Fruit fly (Drosophila melanogaster) whole organism, prepupa: ENCODE results near the gene Cyp4d2.

Source experiments
- Blimp-1 ChIP-seq: fragments of 200-800 bp; sonication (Bioruptor generic); optimal IDR thresholded peaks from 3 replicates; lab custom pipeline; 2017; ENCODE audit warnings: missing biosample characterization, missing genetic modification characterization, mild to moderate bottlenecking, moderate library complexity, missing genetic modification reagents
- CG10631 ChIP-seq: fragments of 200-800 bp; sonication (Bioruptor generic); optimal IDR thresholded peaks from 2 replicates; lab custom pipeline; 2016; ENCODE audit warnings: missing biosample characterization, missing genetic modification characterization
- CG10669 ChIP-seq: fragments of 200-800 bp; sonication (Bioruptor generic); optimal IDR thresholded peaks from 3 replicates; lab custom pipeline; 2018; ENCODE audit warnings: missing biosample characterization, mild to moderate bottlenecking, missing genetic modification characterization, moderate library complexity
- CG11762 ChIP-seq: fragments of 200-800 bp; sonication (Bioruptor generic); optimal IDR thresholded peaks from 3 replicates; lab custom pipeline; 2016; ENCODE audit warnings: missing biosample characterization, missing genetic modification characterization; ENCODE audit not compliant: insufficient read depth
- CG11902 ChIP-seq: fragments of 200-800 bp; sonication (Bioruptor generic); optimal IDR thresholded peaks from 3 replicates; lab custom pipeline; 2016; ENCODE audit warnings: missing biosample characterization, missing genetic modification characterization
- CG15336 ChIP-seq: fragments of 200-800 bp; sonication (Bioruptor generic); IDR thresholded peaks from 2 replicates; pipeline ENCODE4 v1.3.6; 2022; ENCODE audit warnings: missing biosample characterization, missing genetic modification characterization
- CG1621 ChIP-seq: fragments of 200-800 bp; sonication (Bioruptor generic); optimal IDR thresholded peaks from 3 replicates; lab custom pipeline; 2018; ENCODE audit warnings: missing biosample characterization, mild to moderate bottlenecking, missing genetic modification characterization
- CG16779 ChIP-seq: fragments of 200-800 bp; sonication (Bioruptor generic); optimal IDR thresholded peaks from 3 replicates; lab custom pipeline; 2017; ENCODE audit warnings: missing biosample characterization, mild to moderate bottlenecking, missing genetic modification characterization
- CG3032 ChIP-seq: fragments of 200-800 bp; optimal IDR thresholded peaks from 2 replicates; lab custom pipeline; 2019; ENCODE audit warnings: missing biosample characterization, mild to moderate bottlenecking, missing genetic modification characterization, moderate library complexity
- CG31627 ChIP-seq: fragments of 200-800 bp; sonication (Bioruptor generic); optimal IDR thresholded peaks from 3 replicates; lab custom pipeline; 2016; ENCODE audit warnings: missing biosample characterization, missing genetic modification characterization
- CG32006 ChIP-seq: fragments of 200-800 bp; sonication (Bioruptor generic); optimal IDR thresholded peaks from 3 replicates; lab custom pipeline; 2017; ENCODE audit warnings: missing biosample characterization, mild to moderate bottlenecking, missing genetic modification characterization
- CG4318 ChIP-seq: fragments of 200-800 bp; sonication (Bioruptor generic); optimal IDR thresholded peaks from 3 replicates; lab custom pipeline; 2017; ENCODE audit warnings: missing biosample characterization, mild to moderate bottlenecking, missing genetic modification characterization
- CG6163 ChIP-seq: fragments of 200-800 bp; sonication (Bioruptor generic); IDR thresholded peaks from 3 replicates; pipeline ENCODE4 v1.3.6; 2022; ENCODE audit warnings: missing biosample characterization, missing genetic modification characterization
- CG6276 ChIP-seq: fragments of 200-800 bp; sonication (Bioruptor generic); optimal IDR thresholded peaks from 2 replicates; lab custom pipeline; 2017; ENCODE audit warnings: missing biosample characterization, mild to moderate bottlenecking, missing genetic modification characterization
- CG6808 ChIP-seq: fragments of 200-800 bp; sonication (Bioruptor generic); optimal IDR thresholded peaks from 3 replicates; lab custom pipeline; 2017; ENCODE audit warnings: missing biosample characterization, missing genetic modification characterization, mild to moderate bottlenecking, moderate library complexity, missing genetic modification reagents
- CG7368 ChIP-seq: fragments of 200-800 bp; sonication (Bioruptor generic); optimal IDR thresholded peaks from 3 replicates; lab custom pipeline; 2016; ENCODE audit warnings: missing biosample characterization, missing genetic modification characterization
- CG8119 ChIP-seq: fragments of 200-800 bp; sonication (Bioruptor generic); IDR thresholded peaks from 3 replicates; pipeline ENCODE4 v1.3.6; 2022; ENCODE audit warnings: missing biosample characterization, missing genetic modification characterization
- CG8319 ChIP-seq: fragments of 200-800 bp; sonication (Bioruptor generic); optimal IDR thresholded peaks from 3 replicates; lab custom pipeline; 2016; ENCODE audit warnings: missing biosample characterization, missing genetic modification characterization
- CG8632 ChIP-seq: fragments of 200-800 bp; sonication (Bioruptor generic); optimal IDR thresholded peaks from 3 replicates; lab custom pipeline; 2016; ENCODE audit warnings: missing biosample characterization, missing genetic modification characterization
- CG9139 ChIP-seq: fragments of 200-800 bp; sonication (Bioruptor generic); optimal IDR thresholded peaks from 3 replicates; lab custom pipeline; 2017; ENCODE audit warnings: missing biosample characterization, mild to moderate bottlenecking, missing genetic modification characterization
- Eip75B ChIP-seq: fragments of 200-800 bp; sonication (Bioruptor generic); optimal IDR thresholded peaks from 3 replicates; lab custom pipeline; 2016; ENCODE audit warnings: missing biosample characterization, missing genetic modification characterization
- Eip78C ChIP-seq: fragments of 200-800 bp; sonication (Bioruptor generic); peaks from one replicate; lab custom pipeline; 2016; ENCODE audit warnings: missing biosample characterization, missing genetic modification characterization
- Eip93F ChIP-seq: fragments of 200-800 bp; sonication (Bioruptor generic); optimal IDR thresholded peaks from 2 replicates; lab custom pipeline; 2016; ENCODE audit warnings: missing biosample characterization, mild to moderate bottlenecking, missing genetic modification characterization
- Ets21C ChIP-seq: fragments of 200-800 bp; sonication (Bioruptor generic); optimal IDR thresholded peaks from 3 replicates; lab custom pipeline; 2016; ENCODE audit warnings: missing biosample characterization, missing genetic modification characterization
- Ets96B ChIP-seq: fragments of 200-800 bp; optimal IDR thresholded peaks from 2 replicates; lab custom pipeline; 2019; ENCODE audit warnings: missing biosample characterization, mild to moderate bottlenecking, missing genetic modification characterization, moderate library complexity
- Gug ChIP-seq: fragments of 200-800 bp; sonication (Bioruptor generic); IDR thresholded peaks from 2 replicates; pipeline ENCODE4 v1.3.6; 2022; ENCODE audit warnings: missing biosample characterization, missing genetic modification characterization
- Hr39 ChIP-seq: fragments of 200-800 bp; sonication (Bioruptor generic); optimal IDR thresholded peaks from 2 replicates; lab custom pipeline; 2016; ENCODE audit warnings: missing biosample characterization, missing genetic modification characterization
- Hr4 ChIP-seq: fragments of 200-800 bp; sonication (Bioruptor generic); optimal IDR thresholded peaks from 3 replicates; lab custom pipeline; 2016; ENCODE audit warnings: missing biosample characterization, missing genetic modification characterization
- Lpt ChIP-seq: fragments of 200-800 bp; sonication (Bioruptor generic); optimal IDR thresholded peaks from 3 replicates; lab custom pipeline; 2016; ENCODE audit warnings: missing biosample characterization, missing genetic modification characterization
- Met ChIP-seq: fragments of 200-800 bp; sonication (Bioruptor generic); optimal IDR thresholded peaks from 3 replicates; lab custom pipeline; 2016; ENCODE audit warnings: missing biosample characterization, missing genetic modification characterization
- OdsH ChIP-seq: fragments of 200-800 bp; sonication (Bioruptor generic); optimal IDR thresholded peaks from 3 replicates; lab custom pipeline; 2016; ENCODE audit warnings: missing biosample characterization, missing genetic modification characterization
- Smox ChIP-seq: fragments of 200-800 bp; sonication (Bioruptor generic); optimal IDR thresholded peaks from 3 replicates; lab custom pipeline; 2016; ENCODE audit warnings: missing biosample characterization, missing genetic modification characterization
- Sox14 ChIP-seq: fragments of 200-800 bp; sonication (Bioruptor generic); optimal IDR thresholded peaks from 3 replicates; lab custom pipeline; 2016; ENCODE audit warnings: missing biosample characterization, missing genetic modification characterization
- Sox15 ChIP-seq: fragments of 200-800 bp; sonication (Bioruptor generic); optimal IDR thresholded peaks from 3 replicates; lab custom pipeline; 2016; ENCODE audit warnings: missing biosample characterization, missing genetic modification characterization
- acj6 ChIP-seq: fragments of 200-800 bp; sonication (Bioruptor generic); optimal IDR thresholded peaks from 3 replicates; lab custom pipeline; 2016; ENCODE audit warnings: missing biosample characterization, missing genetic modification characterization
- dac ChIP-seq: fragments of 200-800 bp; sonication (Bioruptor generic); optimal IDR thresholded peaks from 2 replicates; lab custom pipeline; 2017; ENCODE audit warnings: missing biosample characterization, mild to moderate bottlenecking, missing genetic modification characterization
- eg ChIP-seq: fragments of 200-800 bp; sonication (Bioruptor generic); IDR thresholded peaks from 3 replicates; pipeline ENCODE4 v1.3.6; 2022; ENCODE audit warnings: missing biosample characterization, missing genetic modification characterization
- fd85E ChIP-seq: fragments of 200-800 bp; sonication (Bioruptor generic); optimal IDR thresholded peaks from 3 replicates; lab custom pipeline; 2016; ENCODE audit warnings: missing biosample characterization, missing genetic modification characterization
- fkh ChIP-seq: fragments of 200-800 bp; sonication (Bioruptor generic); optimal IDR thresholded peaks from 3 replicates; lab custom pipeline; 2017; ENCODE audit warnings: missing biosample characterization, mild to moderate bottlenecking, missing genetic modification characterization, moderate library complexity
- salr ChIP-seq, 2 experiments: fragments of 200-800 bp; sonication (Bioruptor generic); optimal IDR thresholded peaks; 3 replicates each; lab custom pipeline; 2016 to 2018; ENCODE audit warnings: missing biosample characterization in 2 of 2, missing genetic modification characterization in 2 of 2, mild to moderate bottlenecking in 1 of 2
- spab ChIP-seq: fragments of 200-800 bp; sonication (Bioruptor generic); optimal IDR thresholded peaks from 2 replicates; lab custom pipeline; 2017; ENCODE audit warnings: missing biosample characterization, mild to moderate bottlenecking, missing genetic modification characterization, missing genetic modification reagents
- ss ChIP-seq, 2 experiments: fragments of 200-800 bp; sonication (Bioruptor generic); optimal IDR thresholded peaks; 2 replicates in 1 of 2; 3 replicates in 1 of 2; lab custom pipeline; 2017 to 2018; ENCODE audit warnings: mild to moderate bottlenecking in 2 of 2, missing biosample characterization in 2 of 2, missing genetic modification characterization in 2 of 2, moderate library complexity in 1 of 2
- svp ChIP-seq: fragments of 200-800 bp; sonication (Bioruptor generic); peaks from one replicate; lab custom pipeline; 2016; ENCODE audit warnings: missing biosample characterization, missing genetic modification characterization
- topi ChIP-seq: fragments of 200-800 bp; sonication (Bioruptor generic); optimal IDR thresholded peaks from 3 replicates; lab custom pipeline; 2016; ENCODE audit warnings: missing biosample characterization, missing genetic modification characterization
- vri ChIP-seq: fragments of 200-800 bp; sonication (Bioruptor generic); optimal IDR thresholded peaks from 3 replicates; lab custom pipeline; 2016; ENCODE audit warnings: missing biosample characterization, mild to moderate bottlenecking, missing genetic modification characterization

Gene Cyp4d2

DNA sequence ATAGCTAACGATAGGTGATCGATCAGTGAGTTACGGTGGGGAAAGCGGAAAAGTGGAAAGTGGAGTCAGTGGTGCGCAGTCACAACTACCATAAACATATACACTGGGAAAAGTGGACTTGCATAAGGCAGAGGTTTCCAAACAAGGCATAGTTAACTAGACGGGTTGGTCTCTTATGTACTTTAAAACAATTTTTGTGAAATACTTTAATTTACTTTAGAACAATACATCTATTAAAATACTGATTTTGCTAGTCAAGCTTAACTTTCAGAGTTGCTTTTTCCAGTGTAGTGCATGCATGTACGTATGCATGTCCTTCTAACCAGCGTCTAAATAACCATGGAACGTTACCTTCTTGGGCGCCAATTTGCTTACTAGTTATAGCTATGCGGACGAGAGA, 44.1 kb downstream of the Cyp4d2 start (continued):
- TF ChIP-seq svp (peak; percentile 66), CG8319 (GFP tag; lab: Kevin White, UChicago) (no peak), Blimp-1 (GFP tag; lab: Kevin White, UChicago) (no peak), CG10669 (peak; percentile 5), CG32006 (GFP tag; lab: Kevin White, UChicago) (peak; percentile 76), eg (GFP tag; lab: Robert Waterston, UW) (peak; percentile 54; the same call in 2 of the 3 replicates), Ets96B (tag; lab: Kevin White, UChicago) (peak; percentile 5), Lpt (peak; percentile 20), CG11762 (no peak), CG15336 (GFP tag; lab: Robert Waterston, UW) (peak; percentile 57), CG1621 (tag; lab: Kevin White, UChicago) (no peak), CG8632 (GFP tag; lab: Kevin White, UChicago) (no peak), Ets21C (GFP tag; lab: Kevin White, UChicago) (no peak), CG9139 (GFP tag; lab: Kevin White, UChicago) (no peak), CG3032 (tag; lab: Kevin White, UChicago) (peak; percentile 12), Eip78C (GFP tag; lab: Kevin White, UChicago) (peak; percentile 75), acj6 (GFP tag; lab: Kevin White, UChicago) (peak; percentile 16), Hr4 (GFP tag; lab: Kevin White, UChicago) (peak; percentile 74), CG7368 (GFP tag; lab: Kevin White, UChicago) (no peak), CG11902 (no peak)

DNA sequence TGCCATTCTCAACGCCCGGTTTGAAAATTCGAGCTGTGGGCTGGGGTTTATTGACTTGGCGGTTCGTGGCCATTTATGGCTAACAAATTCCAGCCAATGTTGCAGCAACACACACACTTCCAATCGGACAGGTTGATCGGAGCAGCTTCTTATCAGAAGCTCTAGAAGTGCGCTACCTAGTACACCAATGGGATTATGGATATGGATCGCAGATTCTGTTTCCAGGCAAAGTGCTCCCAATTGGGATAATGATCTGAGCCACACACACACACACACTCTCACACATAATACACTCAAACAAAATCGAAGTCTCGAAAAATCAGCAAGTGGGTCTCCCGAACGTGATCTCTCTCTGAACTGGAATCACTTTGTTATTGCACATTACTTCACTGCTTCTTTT, 45.8 kb downstream of the Cyp4d2 start:
- TF ChIP-seq vri: no peak
- TF ChIP-seq Eip93F (GFP tag; lab: Kevin White, UChicago): no peak
- TF ChIP-seq Smox (GFP tag; lab: Kevin White, UChicago): no peak
- no peak for TF ChIP-seq spab (GFP tag; lab: Kevin White, UChicago)
- TF ChIP-seq CG3032 (tag; lab: Kevin White, UChicago): no peak
- no peak for TF ChIP-seq CG15336 (GFP tag; lab: Robert Waterston, UW)
- no peak for TF ChIP-seq OdsH (GFP tag; lab: Kevin White, UChicago)
- TF ChIP-seq CG7368 (GFP tag; lab: Kevin White, UChicago): no peak

DNA sequence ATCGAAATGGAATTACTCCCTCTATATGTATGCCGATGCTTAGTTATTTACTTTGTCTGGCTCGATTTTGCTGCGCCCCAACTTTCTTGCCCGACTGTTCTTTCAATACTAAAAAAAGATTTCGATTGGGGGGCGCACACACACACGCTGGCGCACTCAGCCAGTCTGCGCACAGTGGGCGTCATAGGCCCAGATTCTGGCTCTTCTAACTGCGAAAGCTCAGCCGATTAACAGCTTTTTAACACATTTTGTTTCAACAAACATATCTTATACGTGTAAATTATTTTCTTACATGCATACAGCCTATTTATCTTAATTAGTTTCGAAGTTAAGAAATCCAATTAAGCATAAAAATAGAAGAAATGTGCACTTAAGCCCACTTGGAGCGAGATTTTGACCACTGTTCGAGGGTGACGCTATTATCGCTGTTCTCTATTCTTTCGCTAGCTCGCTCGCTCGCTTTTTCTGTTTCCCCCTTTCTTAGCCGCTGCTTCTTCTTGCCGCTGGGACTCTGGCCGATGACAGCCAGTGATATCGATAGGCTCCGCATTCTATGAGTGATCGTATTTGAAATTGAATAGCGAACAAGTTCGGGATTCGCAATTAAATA, 46.5 kb downstream of the Cyp4d2 start, which contains the start of gene Vinc:
Gene Vinc (minus strand): TSS at position 387 of the 610 bp plus-strand sequence.
- TF ChIP-seq CG31627 (peak; percentile 74), Ets96B (tag; lab: Kevin White, UChicago) (peak; percentile 90), Sox14 (GFP tag; lab: Kevin White, UChicago) (peak; percentile 82), CG1621 (tag; lab: Kevin White, UChicago) (peak; percentile 73), Sox15 (peak; percentile 67), vri (peak; percentile 56), CG3032 (tag; lab: Kevin White, UChicago) (peak; percentile 92), CG10669 (peak; percentile 93), fd85E (GFP tag; lab: Kevin White, UChicago) (no peak), CG6808 (GFP tag; lab: Kevin White, UChicago) (peak; percentile 93), CG9139 (GFP tag; lab: Kevin White, UChicago) (peak; percentile 75), Eip93F (GFP tag; lab: Kevin White, UChicago) (peak; percentile 85), dac (GFP tag; lab: Kevin White, UChicago) (peak; percentile 58), CG6276 (peak; percentile 91), Gug (GFP tag; lab: Robert Waterston, UW) (peak; percentile 82), spab (GFP tag; lab: Kevin White, UChicago) (peak; percentile 87), acj6 (GFP tag; lab: Kevin White, UChicago) (no peak), CG10631 (GFP tag; lab: Kevin White, UChicago) (no peak), topi (peak; percentile 90), Hr39 (peak; percentile 79), CG16779 (tag; lab: Kevin White, UChicago) (peak; percentile 91), CG4318 (GFP tag; lab: Kevin White, UChicago) (no peak), salr (GFP tag; optimal IDR thresholded peaks at IDR 0.05; lab: Kevin White, UChicago) (peak in 1 of 2 experiments; percentile 37), CG8119 (GFP tag; lab: Robert Waterston, UW) (peak; percentile 84), Eip75B (GFP tag; lab: Kevin White, UChicago) (peak; percentile 94), Ets21C (GFP tag; lab: Kevin White, UChicago) (peak; percentile 68), fkh (peak; percentile 95), Met (GFP tag; lab: Kevin White, UChicago) (peak; percentile 92), Smox (GFP tag; lab: Kevin White, UChicago) (no peak), CG8632 (GFP tag; lab: Kevin White, UChicago) (peak; percentile 84), CG11902 (peak; percentile 79), CG6163 (GFP tag; lab: Robert Waterston, UW) (peak; percentile 84), ss (GFP tag; optimal IDR thresholded peaks at IDR 0.05; lab: Kevin White, UChicago) (peak; percentile 89 to 93)
